Worm (Caenorhabditis elegans) whole organism, L1 larva: ENCODE measurements around the gene Y4C6B.3.
A peak's percentile ranks its signal among the peaks of the same experiment; 100 is the strongest.

Source experiments
- C16A3.4 ChIP-seq: fragments of 150-350 bp; optimal IDR thresholded peaks from 2 replicates; lab custom pipeline; 2014; ENCODE audit warnings: missing biosample characterization, missing genetic modification characterization
- F16B12.6 ChIP-seq: fragments of 150-350 bp; optimal IDR thresholded peaks from 2 replicates; lab custom pipeline; 2014; ENCODE audit warnings: missing biosample characterization, missing genetic modification characterization
- Y116A8C.19 ChIP-seq: sonication (generic microtip); optimal IDR thresholded peaks from 2 replicates; lab custom pipeline; 2016; ENCODE audit warnings: missing compliant biosample characterization, missing genetic modification characterization, borderline replicate concordance
- aly-2 ChIP-seq: fragments of 150-350 bp; optimal IDR thresholded peaks from 2 replicates; lab custom pipeline; 2014; ENCODE audit warnings: missing biosample characterization, missing genetic modification characterization
- ama-1 ChIP-seq: fragments of 150-350 bp; optimal IDR thresholded peaks from 2 replicates; lab custom pipeline; 2014
- ceh-63 ChIP-seq: fragments of 200-800 bp; sonication (Bioruptor generic); optimal IDR thresholded peaks from 2 replicates; lab custom pipeline; 2018; ENCODE audit warnings: mild to moderate bottlenecking, missing genetic modification characterization, missing compliant biosample characterization
- ceh-8 ChIP-seq: fragments of 200-800 bp; sonication (Bioruptor generic); optimal IDR thresholded peaks from 2 replicates; lab custom pipeline; 2018; ENCODE audit warnings: mild to moderate bottlenecking, missing genetic modification characterization, moderate library complexity, missing compliant biosample characterization
- ceh-90 ChIP-seq: sonication (generic microtip); optimal IDR thresholded peaks from 2 replicates; lab custom pipeline; 2016; ENCODE audit warnings: missing genetic modification characterization, missing compliant biosample characterization
- dsc-1 ChIP-seq: sonication (generic microtip); optimal IDR thresholded peaks from 2 replicates; lab custom pipeline; 2016; ENCODE audit warnings: mild to moderate bottlenecking, missing genetic modification characterization, missing compliant biosample characterization
- efl-1 ChIP-seq, 4 experiments: fragments of 150-350 bp; optimal IDR thresholded peaks in 3 of 4; peaks in 1 of 4; 1 replicate in 1 of 4; 2 replicates in 3 of 4; lab custom pipeline; 2014; ENCODE audit warnings: missing biosample characterization in 2 of 4, missing genetic modification characterization in 2 of 4, missing genetic modification reagents in 2 of 4
- efl-3 ChIP-seq: fragments of 200-800 bp; sonication (Bioruptor generic); optimal IDR thresholded peaks from 2 replicates; lab custom pipeline; 2018; ENCODE audit warnings: mild to moderate bottlenecking, missing genetic modification characterization, missing compliant biosample characterization
- egl-13 ChIP-seq: sonication (generic microtip); optimal IDR thresholded peaks from 2 replicates; lab custom pipeline; 2016; ENCODE audit warnings: missing genotype, missing genetic modification reagents, missing genetic modification characterization, missing compliant biosample characterization
- egl-27 ChIP-seq, 2 experiments: fragments of 150-350 bp in 1 of 2; sonication (generic microtip); optimal IDR thresholded peaks; 3 replicates each; lab custom pipeline; 2017 to 2018; ENCODE audit warnings: missing biosample characterization in 2 of 2, missing genetic modification characterization in 2 of 2, missing genetic modification reagents in 2 of 2
- elt-2 ChIP-seq: sonication (generic microtip); optimal IDR thresholded peaks from 2 replicates; lab custom pipeline; 2016; ENCODE audit warnings: missing genetic modification characterization, mild to moderate bottlenecking, inconsistent platforms, missing compliant biosample characterization, missing genetic modification reagents
- elt-3 ChIP-seq, 6 experiments: fragments of 150-350 bp in 1 of 6; sonication (generic microtip); optimal IDR thresholded peaks; 2 replicates each; lab custom pipeline; 2017 to 2018; ENCODE audit warnings: missing biosample characterization in 6 of 6, missing genetic modification characterization in 6 of 6, inconsistent platforms in 1 of 6
- fkh-10 ChIP-seq: sonication (generic microtip); optimal IDR thresholded peaks from 2 replicates; lab custom pipeline; 2017; ENCODE audit warnings: missing biosample characterization, missing genetic modification reagents, missing genetic modification characterization
- fkh-4 ChIP-seq: sonication (generic microtip); optimal IDR thresholded peaks from 2 replicates; lab custom pipeline; 2016; ENCODE audit warnings: missing compliant biosample characterization, missing genetic modification characterization, borderline replicate concordance
- fos-1 ChIP-seq: fragments of 150-350 bp; optimal IDR thresholded peaks from 2 replicates; lab custom pipeline; 2014; ENCODE audit warnings: missing biosample characterization, missing genetic modification characterization
- grh-1 ChIP-seq: fragments of 200-800 bp; sonication (Bioruptor generic); IDR thresholded peaks from 2 replicates; pipeline ENCODE4 v1.3.6; 2022; ENCODE audit warnings: missing genetic modification reagents, missing genetic modification characterization, missing compliant biosample characterization
- hlh-4 ChIP-seq: sonication (generic microtip); optimal IDR thresholded peaks from 2 replicates; lab custom pipeline; 2016; ENCODE audit warnings: mild to moderate bottlenecking, missing genetic modification characterization, missing compliant biosample characterization
- hpl-2 ChIP-seq: fragments of 150-350 bp; optimal IDR thresholded peaks from 2 replicates; lab custom pipeline; 2014; ENCODE audit warnings: missing biosample characterization, missing genetic modification reagents, missing genetic modification characterization
- irx-1 ChIP-seq: sonication (generic microtip); optimal IDR thresholded peaks from 2 replicates; lab custom pipeline; 2016; ENCODE audit warnings: missing genetic modification characterization, missing compliant biosample characterization
- isw-1 ChIP-seq: fragments of 200-800 bp; sonication (Bioruptor generic); IDR thresholded peaks from 2 replicates; pipeline ENCODE4 v1.3.6; 2022; ENCODE audit warnings: missing genetic modification characterization, missing compliant biosample characterization
- lin-14 ChIP-seq: fragments of 200-800 bp; sonication (Bioruptor generic); optimal IDR thresholded peaks from 2 replicates; lab custom pipeline; 2018; ENCODE audit warnings: mild to moderate bottlenecking, missing genetic modification characterization, moderate library complexity, missing compliant biosample characterization
- lin-15B ChIP-seq: fragments of 150-350 bp; sonication (generic microtip); optimal IDR thresholded peaks from 3 replicates; lab custom pipeline; 2014; ENCODE audit warnings: missing biosample characterization, missing genetic modification characterization
- lin-35 ChIP-seq, 2 experiments: fragments of 150-350 bp; optimal IDR thresholded peaks; 2 replicates each; lab custom pipeline; 2014; ENCODE audit warnings: missing biosample characterization in 2 of 2, missing genetic modification characterization in 2 of 2, missing genetic modification reagents in 2 of 2
- lin-39 ChIP-seq: fragments of 150-350 bp; optimal IDR thresholded peaks from 2 replicates; lab custom pipeline; 2014; ENCODE audit warnings: missing biosample characterization, missing genetic modification reagents, missing genetic modification characterization
- lsy-2 ChIP-seq, 2 experiments: fragments of 150-350 bp; optimal IDR thresholded peaks; 2 replicates each; lab custom pipeline; 2014; ENCODE audit warnings: missing biosample characterization in 2 of 2, missing genetic modification characterization in 2 of 2
- mab-9 ChIP-seq: fragments of 200-800 bp; sonication (Bioruptor generic); IDR thresholded peaks from 2 replicates; pipeline ENCODE4 v1.3.6; 2022; ENCODE audit warnings: missing genetic modification reagents, missing genetic modification characterization, missing compliant biosample characterization
- mef-2 ChIP-seq: fragments of 150-350 bp; optimal IDR thresholded peaks from 2 replicates; lab custom pipeline; 2014; ENCODE audit warnings: missing biosample characterization, missing genetic modification characterization
- mep-1 ChIP-seq: fragments of 150-350 bp; optimal IDR thresholded peaks from 2 replicates; lab custom pipeline; 2014; ENCODE audit warnings: missing biosample characterization, missing genetic modification characterization
- nhr-11 ChIP-seq: fragments of 150-350 bp; optimal IDR thresholded peaks from 2 replicates; lab custom pipeline; 2014; ENCODE audit warnings: missing biosample characterization, missing genetic modification characterization
- nhr-12 ChIP-seq: sonication (generic microtip); optimal IDR thresholded peaks from 2 replicates; lab custom pipeline; 2017; ENCODE audit warnings: missing biosample characterization, missing genetic modification characterization
- nhr-19 ChIP-seq: fragments of 200-800 bp; sonication (Bioruptor generic); conservative IDR thresholded peaks from 2 replicates; pipeline ENCODE4 v1.3.6; 2022; ENCODE audit warnings: missing genetic modification characterization, missing compliant biosample characterization
- nhr-237 ChIP-seq: fragments of 150-350 bp; optimal IDR thresholded peaks from 2 replicates; lab custom pipeline; 2014; ENCODE audit warnings: missing biosample characterization, missing genetic modification characterization
- nhr-28 ChIP-seq: fragments of 150-350 bp; optimal IDR thresholded peaks from 2 replicates; lab custom pipeline; 2014; ENCODE audit warnings: missing biosample characterization, missing genetic modification characterization
- nhr-47 ChIP-seq: sonication (generic microtip); optimal IDR thresholded peaks from 2 replicates; lab custom pipeline; 2016; ENCODE audit warnings: mild to moderate bottlenecking, missing genetic modification characterization, moderate library complexity, missing compliant biosample characterization
- nhr-77 ChIP-seq: fragments of 150-350 bp; optimal IDR thresholded peaks from 2 replicates; lab custom pipeline; 2014; ENCODE audit warnings: missing biosample characterization, missing genetic modification characterization
- nhr-85 ChIP-seq: sonication (generic microtip); peaks from one replicate; lab custom pipeline; 2016; ENCODE audit warnings: missing genetic modification characterization, inconsistent platforms, missing compliant biosample characterization
- pag-3 ChIP-seq: sonication (generic microtip); optimal IDR thresholded peaks from 2 replicates; lab custom pipeline; 2017; ENCODE audit warnings: missing genetic modification characterization, mild to moderate bottlenecking, missing compliant biosample characterization, antibody characterized with exemption, borderline replicate concordance; ENCODE audit not compliant: insufficient read depth
- pqm-1 ChIP-seq: sonication (generic microtip); optimal IDR thresholded peaks from 3 replicates; lab custom pipeline; 2017; ENCODE audit warnings: missing biosample characterization, missing genetic modification characterization
- rnt-1 ChIP-seq: sonication (generic microtip); optimal IDR thresholded peaks from 2 replicates; lab custom pipeline; 2016; ENCODE audit warnings: mild to moderate bottlenecking, missing genetic modification characterization, moderate library complexity, missing compliant biosample characterization
- skn-1 ChIP-seq: fragments of 150-350 bp; optimal IDR thresholded peaks from 2 replicates; lab custom pipeline; 2014; ENCODE audit warnings: missing biosample characterization, missing genetic modification characterization
- snu-23 ChIP-seq: sonication (generic microtip); optimal IDR thresholded peaks from 2 replicates; lab custom pipeline; 2016; ENCODE audit warnings: missing genetic modification characterization, missing compliant biosample characterization
- sox-4 ChIP-seq: sonication (generic microtip); optimal IDR thresholded peaks from 2 replicates; lab custom pipeline; 2016; ENCODE audit warnings: missing genetic modification characterization, missing compliant biosample characterization
- sptf-1 ChIP-seq: fragments of 150-350 bp; optimal IDR thresholded peaks from 2 replicates; lab custom pipeline; 2014; ENCODE audit warnings: missing biosample characterization, missing genetic modification characterization
- sup-37 ChIP-seq: fragments of 200-800 bp; sonication (Bioruptor generic); optimal IDR thresholded peaks from 2 replicates; lab custom pipeline; 2018; ENCODE audit warnings: mild to moderate bottlenecking, missing genetic modification characterization, missing compliant biosample characterization
- swsn-7 ChIP-seq: sonication (generic microtip); optimal IDR thresholded peaks from 2 replicates; lab custom pipeline; 2016; ENCODE audit warnings: missing genetic modification characterization, missing compliant biosample characterization
- unc-130 ChIP-seq: fragments of 150-350 bp; optimal IDR thresholded peaks from 2 replicates; lab custom pipeline; 2017; ENCODE audit warnings: missing biosample characterization, missing genetic modification characterization, inconsistent platforms
- unc-30 ChIP-seq: sonication (generic microtip); optimal IDR thresholded peaks from 2 replicates; lab custom pipeline; 2017; ENCODE audit warnings: missing biosample characterization, missing genetic modification characterization
- xbp-1 ChIP-seq: sonication (generic microtip); optimal IDR thresholded peaks from 2 replicates; lab custom pipeline; 2016; ENCODE audit warnings: missing genetic modification characterization, missing compliant biosample characterization
- zag-1 ChIP-seq: fragments of 150-350 bp; optimal IDR thresholded peaks from 2 replicates; lab custom pipeline; 2014; ENCODE audit warnings: missing biosample characterization, missing genetic modification characterization
- zip-4 ChIP-seq: fragments of 200-800 bp; sonication (Bioruptor generic); optimal IDR thresholded peaks from 2 replicates; lab custom pipeline; 2018; ENCODE audit warnings: mild to moderate bottlenecking, missing genetic modification characterization, moderate library complexity, missing compliant biosample characterization
- ztf-11 ChIP-seq, 2 experiments: sonication (generic microtip); optimal IDR thresholded peaks; 2 replicates each; lab custom pipeline; 2016 to 2017; ENCODE audit warnings: missing genetic modification characterization in 2 of 2, missing biosample characterization in 1 of 2, missing compliant biosample characterization in 1 of 2

The Y4C6B.3 gene

DNA sequence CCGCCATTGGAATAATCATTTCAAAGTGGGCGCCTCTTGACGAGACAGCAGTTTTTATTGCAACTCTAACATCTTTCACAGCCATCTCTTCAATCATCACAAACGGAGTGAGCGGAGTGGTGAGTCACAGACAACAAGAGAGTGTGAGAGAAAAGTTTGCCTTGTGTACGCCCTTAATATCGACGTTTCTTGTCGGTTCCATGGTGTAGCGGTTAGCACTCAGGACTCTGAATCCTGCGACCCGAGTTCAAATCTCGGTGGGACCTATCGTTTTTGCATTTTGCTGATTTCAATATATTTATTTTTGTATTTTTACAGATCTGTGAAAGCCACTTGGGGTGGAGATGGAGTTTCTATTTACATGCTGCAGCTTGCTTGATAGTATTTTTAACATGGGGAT is 2.2 kb downstream of the Y4C6B.3 start (continued):
- TF ChIP-seq mab-9 (GFP tag; lab: Robert Waterston, UW) (no peak), pqm-1 (tag; lab: Kevin White, UChicago) (no peak), hlh-4 (tag; lab: Kevin White, UChicago) (no peak), elt-3 (tag; optimal IDR thresholded peaks at IDR 0.05; lab: Kevin White, UChicago) (peak in 1 of 6 experiments; percentile 49), nhr-19 (GFP tag; lab: Robert Waterston, UW) (peak; percentile 65), ztf-11 (tag; optimal IDR thresholded peaks at IDR 0.05; lab: Kevin White, UChicago) (no peak), sox-4 (no peak), swsn-7 (tag; lab: Kevin White, UChicago) (peak; percentile 59), efl-1 (optimal IDR thresholded peaks at IDR 0.05; lab: Kevin White, UChicago) (peak; percentile 43 to 63), efl-1 (GFP tag; optimal IDR thresholded peaks at IDR 0.05 in 1 of 2; lab: Kevin White, UChicago) (peak; percentile 49 to 95), dsc-1 (tag; lab: Kevin White, UChicago) (peak; percentile 56), efl-3 (GFP tag; lab: Kevin White, UChicago) (no peak), nhr-77 (tag; lab: Kevin White, UChicago) (peak; percentile 41), lin-35 (GFP tag; optimal IDR thresholded peaks at IDR 0.05; lab: Kevin White, UChicago) (peak; percentile 55 to 74), ceh-90 (tag; lab: Kevin White, UChicago) (no peak), unc-30 (tag; lab: Kevin White, UChicago) (no peak), egl-13 (tag; lab: Kevin White, UChicago) (no peak), xbp-1 (tag; lab: Kevin White, UChicago) (peak; percentile 50), sptf-1 (tag; lab: Kevin White, UChicago) (no peak), mef-2 (tag; lab: Kevin White, UChicago) (no peak), grh-1 (GFP tag; lab: Robert Waterston, UW) (no peak), nhr-85 (tag; lab: Kevin White, UChicago) (no peak), isw-1 (GFP tag; lab: Robert Waterston, UW) (peak; percentile 36), elt-2 (tag; lab: Kevin White, UChicago) (no peak), lin-39 (tag; lab: Kevin White, UChicago) (no peak), ceh-63 (GFP tag; lab: Kevin White, UChicago) (no peak), zag-1 (tag; lab: Kevin White, UChicago) (no peak), Y116A8C.19 (tag; lab: Kevin White, UChicago) (no peak), skn-1 (tag; lab: Kevin White, UChicago) (peak; percentile 33), nhr-237 (tag; lab: Kevin White, UChicago) (peak; percentile 20), lin-15B (tag; lab: Kevin White, UChicago) (no peak), egl-27 (tag; optimal IDR thresholded peaks at IDR 0.05; lab: Kevin White, UChicago) (no peak), nhr-11 (tag; lab: Kevin White, UChicago) (no peak), fkh-4 (tag; lab: Kevin White, UChicago) (no peak), lsy-2 (tag; optimal IDR thresholded peaks at IDR 0.05; lab: Kevin White, UChicago) (peak; percentile 26 to 74), pag-3 (no peak), fkh-10 (GFP tag; lab: Kevin White, UChicago) (peak; percentile 55), rnt-1 (no peak), hpl-2 (no peak), ceh-8 (peak; percentile 39), sup-37 (GFP tag; lab: Kevin White, UChicago) (no peak), snu-23 (peak; percentile 82), zip-4 (GFP tag; lab: Kevin White, UChicago) (no peak), lin-14 (GFP tag; lab: Kevin White, UChicago) (peak; percentile 75), ama-1 (lab: Kevin White, UChicago) (no peak), mep-1 (tag; lab: Kevin White, UChicago) (peak; percentile 50), fos-1 (tag; lab: Kevin White, UChicago) (peak; percentile 80), C16A3.4 (tag; lab: Kevin White, UChicago) (peak; percentile 64), nhr-12 (no peak), unc-130 (tag; lab: Kevin White, UChicago) (peak; percentile 55), irx-1 (peak; percentile 50), F16B12.6 (tag; lab: Kevin White, UChicago) (no peak), nhr-47 (peak; percentile 79), aly-2 (tag; lab: Kevin White, UChicago) (peak; percentile 36), nhr-28 (tag; lab: Kevin White, UChicago) (no peak)
